Fruit fly (Drosophila melanogaster): Measurements from ENCODE around the gene brv2.

- TF ChIP-seq CG8478 (optimal IDR thresholded peaks at IDR 0.05) (no peak), CTCF (optimal IDR thresholded peaks at IDR 0.05) (no peak)
Measured at dm6 chr3L:17339756-17340155, 4.7 kb downstream of the brv2 start.
